Fruit fly (Drosophila melanogaster) whole organism, embryonic: ENCODE results near the gene dx.
A peak's percentile ranks its signal among the peaks of the same experiment; 100 is the strongest.

Experiments used
- CG10462 ChIP-seq: fragments of 200-800 bp; sonication (Bioruptor generic); optimal IDR thresholded peaks from 2 replicates; lab custom pipeline; 2016; ENCODE audit warnings: missing biosample characterization, missing genetic modification characterization
- CG10565 ChIP-seq: fragments of 200-800 bp; sonication (Bioruptor generic); optimal IDR thresholded peaks from 3 replicates; lab custom pipeline; 2016; ENCODE audit warnings: missing biosample characterization, mild to moderate bottlenecking, missing genetic modification characterization
- CG11504 ChIP-seq: fragments of 200-800 bp; sonication (Bioruptor generic); optimal IDR thresholded peaks from 3 replicates; lab custom pipeline; 2019; ENCODE audit warnings: missing biosample characterization, mild to moderate bottlenecking, missing genetic modification characterization, moderate library complexity
- CG11695 ChIP-seq: fragments of 200-800 bp; sonication (Bioruptor generic); IDR thresholded peaks from 3 replicates; pipeline ENCODE4 v1.3.6; 2022; ENCODE audit warnings: missing biosample characterization, missing genetic modification characterization
- CG1603 ChIP-seq: fragments of 200-800 bp; sonication (Bioruptor generic); optimal IDR thresholded peaks from 2 replicates; lab custom pipeline; 2019; ENCODE audit warnings: missing biosample characterization, mild to moderate bottlenecking, missing genetic modification characterization, moderate library complexity
- CG16813 ChIP-seq: fragments of 200-800 bp; sonication (Bioruptor generic); IDR thresholded peaks from 3 replicates; pipeline ENCODE4 v1.3.6; 2022; ENCODE audit warnings: missing biosample characterization, missing genetic modification characterization; ENCODE audit not compliant: partially characterized antibody
- CG17361 ChIP-seq: fragments of 200-800 bp; sonication (Bioruptor generic); IDR thresholded peaks from 3 replicates; pipeline ENCODE4 v1.3.6; 2022; ENCODE audit warnings: missing biosample characterization, missing genetic modification characterization
- CG17829 ChIP-seq: fragments of 200-800 bp; optimal IDR thresholded peaks from 2 replicates; lab custom pipeline; 2019; ENCODE audit warnings: missing biosample characterization, mild to moderate bottlenecking, missing genetic modification characterization, moderate library complexity
- CG1832 ChIP-seq: fragments of 200-800 bp; sonication (Bioruptor generic); optimal IDR thresholded peaks from 2 replicates; lab custom pipeline; 2017; ENCODE audit warnings: missing biosample characterization, mild to moderate bottlenecking, missing genetic modification characterization, inconsistent platforms
- CG2120 ChIP-seq: fragments of 200-800 bp; sonication (Bioruptor generic); optimal IDR thresholded peaks from 3 replicates; lab custom pipeline; 2016; ENCODE audit warnings: missing biosample characterization, missing genetic modification characterization
- CG2712 ChIP-seq: fragments of 200-800 bp; optimal IDR thresholded peaks from 3 replicates; lab custom pipeline; 2019; ENCODE audit warnings: missing biosample characterization, mild to moderate bottlenecking, missing genetic modification characterization, moderate library complexity
- CG2889 ChIP-seq: fragments of 200-800 bp; sonication (Bioruptor generic); IDR thresholded peaks from 3 replicates; pipeline ENCODE4 v1.3.6; 2022; ENCODE audit warnings: missing biosample characterization, missing genetic modification characterization
- CG42726 ChIP-seq: fragments of 200-800 bp; sonication (Bioruptor generic); IDR thresholded peaks from 2 replicates; pipeline ENCODE4 v1.3.6; 2022; ENCODE audit warnings: missing biosample characterization, missing genetic modification characterization; ENCODE audit not compliant: partially characterized antibody
- CG5180 ChIP-seq: fragments of 200-800 bp; sonication (Bioruptor generic); optimal IDR thresholded peaks from 3 replicates; lab custom pipeline; 2017; ENCODE audit warnings: missing biosample characterization, missing genetic modification characterization, mild to moderate bottlenecking, moderate library complexity, missing genetic modification reagents
- CG6854 ChIP-seq: fragments of 200-800 bp; sonication (Bioruptor generic); optimal IDR thresholded peaks from 3 replicates; lab custom pipeline; 2017; ENCODE audit warnings: missing biosample characterization, mild to moderate bottlenecking, missing genetic modification characterization
- CkIIα-i1 ChIP-seq: fragments of 200-800 bp; sonication (Bioruptor generic); IDR thresholded peaks from 2 replicates; pipeline ENCODE4 v1.3.6; 2022; ENCODE audit warnings: missing biosample characterization, missing genetic modification characterization
- D ChIP-seq, 2 experiments: fragments of 200-800 bp in 1 of 2; fragments of >200 bp in 1 of 2; sonication (Bioruptor generic) in 1 of 2; optimal IDR thresholded peaks; 2 replicates in 1 of 2; 3 replicates in 1 of 2; lab custom pipeline; 2017; ENCODE audit warnings: mild to moderate bottlenecking in 1 of 2, missing biosample characterization in 1 of 2, missing genetic modification characterization in 1 of 2, missing genetic modification reagents in 1 of 2
- D19A ChIP-seq: fragments of 200-800 bp; optimal IDR thresholded peaks from 3 replicates; lab custom pipeline; 2019; ENCODE audit warnings: missing biosample characterization, mild to moderate bottlenecking, missing genetic modification characterization, moderate library complexity
- Deaf1 ChIP-seq: fragments of 200-800 bp; optimal IDR thresholded peaks from 3 replicates; lab custom pipeline; 2019; ENCODE audit warnings: missing biosample characterization, mild to moderate bottlenecking, missing genetic modification characterization, moderate library complexity
- Dip2 ChIP-seq: fragments of 200-800 bp; sonication (Bioruptor generic); IDR thresholded peaks from 2 replicates; pipeline ENCODE4 v1.3.6; 2022; ENCODE audit warnings: missing biosample characterization, missing genetic modification characterization
- ERR ChIP-seq: fragments of 200-800 bp; sonication (Bioruptor generic); optimal IDR thresholded peaks from 2 replicates; lab custom pipeline; 2016; ENCODE audit warnings: missing biosample characterization, missing genetic modification characterization
- HLHmδ ChIP-seq: fragments of 200-800 bp; sonication (Bioruptor generic); optimal IDR thresholded peaks from 2 replicates; lab custom pipeline; 2018; ENCODE audit warnings: missing biosample characterization, mild to moderate bottlenecking, missing genetic modification characterization, moderate library complexity
- MBD-R2 ChIP-seq: fragments of 200-800 bp; sonication (Bioruptor generic); IDR thresholded peaks from 2 replicates; pipeline ENCODE4 v1.3.6; 2022; ENCODE audit warnings: missing biosample characterization, missing genetic modification characterization
- MESR4 ChIP-seq: fragments of 200-800 bp; sonication (Bioruptor generic); optimal IDR thresholded peaks from 2 replicates; lab custom pipeline; 2018; ENCODE audit warnings: missing biosample characterization, mild to moderate bottlenecking, missing genetic modification characterization, moderate library complexity
- Mad ChIP-seq: fragments of 200-800 bp; sonication (Bioruptor generic); optimal IDR thresholded peaks from 2 replicates; lab custom pipeline; 2016; ENCODE audit warnings: missing biosample characterization, missing genetic modification characterization
- Max ChIP-seq: fragments of 200-800 bp; sonication (Bioruptor generic); optimal IDR thresholded peaks from 2 replicates; lab custom pipeline; 2016; ENCODE audit warnings: missing biosample characterization, mild to moderate bottlenecking, missing genetic modification characterization
- Mrtf ChIP-seq: fragments of 200-800 bp; sonication (Bioruptor generic); IDR thresholded peaks from 3 replicates; pipeline ENCODE4 v1.3.6; 2022; ENCODE audit warnings: missing biosample characterization, missing genetic modification characterization
- NK7.1 ChIP-seq: fragments of 200-800 bp; sonication (Bioruptor generic); optimal IDR thresholded peaks from 3 replicates; lab custom pipeline; 2016; ENCODE audit warnings: missing biosample characterization, missing genetic modification characterization
- Opbp ChIP-seq: fragments of 200-800 bp; sonication (Bioruptor generic); IDR thresholded peaks from 3 replicates; pipeline ENCODE4 v1.3.6; 2022; ENCODE audit warnings: missing biosample characterization, missing genetic modification characterization; ENCODE audit not compliant: partially characterized antibody
- PHDP ChIP-seq: fragments of 200-800 bp; sonication (Bioruptor generic); optimal IDR thresholded peaks from 3 replicates; lab custom pipeline; 2018; ENCODE audit warnings: missing biosample characterization, mild to moderate bottlenecking, missing genetic modification characterization, moderate library complexity
- Spps ChIP-seq: fragments of 200-800 bp; sonication (Bioruptor generic); optimal IDR thresholded peaks from 2 replicates; lab custom pipeline; 2018; ENCODE audit warnings: missing biosample characterization, mild to moderate bottlenecking, missing genetic modification characterization
- az2 ChIP-seq: fragments of 200-800 bp; sonication (Bioruptor generic); optimal IDR thresholded peaks from 3 replicates; lab custom pipeline; 2016; ENCODE audit warnings: missing biosample characterization, missing genetic modification characterization
- bab2 ChIP-seq: fragments of 200-800 bp; sonication (Bioruptor generic); optimal IDR thresholded peaks from 2 replicates; lab custom pipeline; 2016; ENCODE audit warnings: missing biosample characterization, missing genetic modification characterization
- crol ChIP-seq: fragments of 200-800 bp; sonication (Bioruptor generic); IDR thresholded peaks from 2 replicates; pipeline ENCODE4 v1.3.6; 2022; ENCODE audit warnings: missing biosample characterization, missing genetic modification characterization
- ems ChIP-seq: fragments of 200-800 bp; sonication (Bioruptor generic); optimal IDR thresholded peaks from 3 replicates; lab custom pipeline; 2016; ENCODE audit warnings: missing biosample characterization, missing genetic modification characterization
- ewg ChIP-seq: fragments of 200-800 bp; sonication (Bioruptor generic); optimal IDR thresholded peaks from 3 replicates; lab custom pipeline; 2017; ENCODE audit warnings: mild to moderate bottlenecking, missing biosample characterization, missing genetic modification reagents, missing genetic modification characterization
- fu2 ChIP-seq: fragments of 200-800 bp; sonication (Bioruptor generic); optimal IDR thresholded peaks from 2 replicates; lab custom pipeline; 2016; ENCODE audit warnings: missing biosample characterization, missing genetic modification characterization
- grau ChIP-seq: fragments of 200-800 bp; optimal IDR thresholded peaks from 3 replicates; lab custom pipeline; 2019; ENCODE audit warnings: missing biosample characterization, mild to moderate bottlenecking, missing genetic modification characterization, moderate library complexity
- lbe ChIP-seq: fragments of 200-800 bp; sonication (Bioruptor generic); optimal IDR thresholded peaks from 2 replicates; lab custom pipeline; 2016; ENCODE audit warnings: missing biosample characterization, mild to moderate bottlenecking, missing genetic modification characterization
- lola ChIP-seq, 3 experiments: fragments of >200 bp in 2 of 3; fragments of 200-800 bp in 1 of 3; sonication (Bioruptor generic) in 1 of 3; optimal IDR thresholded peaks; 2 replicates each; lab custom pipeline; 2017 to 2019; ENCODE audit warnings: missing biosample characterization in 3 of 3, missing genetic modification characterization in 3 of 3, mild to moderate bottlenecking in 1 of 3, moderate library complexity in 1 of 3
- nerfin-1 ChIP-seq: fragments of 200-800 bp; sonication (Bioruptor generic); optimal IDR thresholded peaks from 3 replicates; lab custom pipeline; 2019; ENCODE audit warnings: missing biosample characterization, mild to moderate bottlenecking, missing genetic modification characterization, moderate library complexity
- pros ChIP-seq: fragments of 200-800 bp; sonication (Bioruptor generic); optimal IDR thresholded peaks from 3 replicates; lab custom pipeline; 2019; ENCODE audit warnings: missing biosample characterization, mild to moderate bottlenecking, missing genetic modification characterization, moderate library complexity
- slou ChIP-seq: fragments of 200-800 bp; sonication (Bioruptor generic); optimal IDR thresholded peaks from 3 replicates; lab custom pipeline; 2016; ENCODE audit warnings: missing biosample characterization, missing genetic modification characterization
- so ChIP-seq: fragments of 200-800 bp; sonication (Bioruptor generic); IDR thresholded peaks from 3 replicates; pipeline ENCODE4 v1.3.6; 2022; ENCODE audit warnings: missing biosample characterization, missing genetic modification characterization
- stwl ChIP-seq: fragments of 200-800 bp; sonication (Bioruptor generic); optimal IDR thresholded peaks from 3 replicates; lab custom pipeline; 2018; ENCODE audit warnings: missing biosample characterization, mild to moderate bottlenecking, missing genetic modification characterization, moderate library complexity
- tgo ChIP-seq: fragments of 200-800 bp; sonication (Bioruptor generic); IDR thresholded peaks from 3 replicates; pipeline ENCODE4 v1.3.6; 2022; ENCODE audit warnings: missing biosample characterization, missing genetic modification characterization
- tio ChIP-seq: fragments of 200-800 bp; sonication (Bioruptor generic); optimal IDR thresholded peaks from 2 replicates; lab custom pipeline; 2017; ENCODE audit warnings: missing biosample characterization, missing genetic modification characterization, inconsistent platforms
- unpg ChIP-seq: fragments of 200-800 bp; sonication (Bioruptor generic); optimal IDR thresholded peaks from 3 replicates; lab custom pipeline; 2018; ENCODE audit warnings: missing biosample characterization, mild to moderate bottlenecking, missing genetic modification characterization, moderate library complexity

Gene dx

dm6 chrX:6549428-6550117, 15.8 kb downstream of the dx start (continued):
- TF ChIP-seq CG17829 (tag; lab: Kevin White, UChicago), result peak; percentile 97
- no peak for TF ChIP-seq Opbp (GFP tag; lab: Robert Waterston, UW)
- peak; percentile 94 for TF ChIP-seq so (GFP tag; lab: Robert Waterston, UW)
- peak; percentile 93 for TF ChIP-seq NK7.1 (GFP tag; lab: Kevin White, UChicago)
- TF ChIP-seq CG6854 (GFP tag; lab: Kevin White, UChicago), result peak; percentile 94
- TF ChIP-seq tgo (GFP tag; lab: Robert Waterston, UW), result peak; percentile 94
- peak; percentile 88 for TF ChIP-seq tio (GFP tag; lab: Kevin White, UChicago)
- TF ChIP-seq pros (GFP tag; lab: Kevin White, UChicago), result no peak
- TF ChIP-seq CG42726 (GFP tag; lab: Robert Waterston, UW), result no peak
- peak; percentile 95 for TF ChIP-seq MBD-R2 (GFP tag; lab: Robert Waterston, UW)
- TF ChIP-seq ewg (GFP tag; lab: Kevin White, UChicago), result peak; percentile 82
- TF ChIP-seq CkIIα-i1 (GFP tag; lab: Robert Waterston, UW), result peak; percentile 70; the same call in 1 of the 2 replicates
- TF ChIP-seq ems (GFP tag; lab: Kevin White, UChicago), result peak; percentile 97
- peak; percentile 91 for TF ChIP-seq PHDP (tag; lab: Kevin White, UChicago)
- peak; percentile 94 for TF ChIP-seq unpg (GFP tag; lab: Kevin White, UChicago)
- TF ChIP-seq nerfin-1 (tag; lab: Kevin White, UChicago), result peak; percentile 91
- TF ChIP-seq slou (GFP tag; lab: Kevin White, UChicago), result peak; percentile 82
- TF ChIP-seq ERR (GFP tag; lab: Kevin White, UChicago), result peak; percentile 95
- peak; percentile 94 for TF ChIP-seq CG17361
- peak; percentile 95 for TF ChIP-seq CG1603 (tag; lab: Kevin White, UChicago)
- peak; percentile 57 for TF ChIP-seq crol
- TF ChIP-seq Dip2 (GFP tag; lab: Robert Waterston, UW), result peak; percentile 68; the same call in 1 of the 2 replicates
- peak; percentile 96 for TF ChIP-seq CG11695 (GFP tag; lab: Robert Waterston, UW)
- TF ChIP-seq lola (GFP tag; optimal IDR thresholded peaks at IDR 0.05; lab: Kevin White, UChicago), result peak in 1 of 3 experiments; percentile 90
- TF ChIP-seq D19A, result peak; percentile 90
- peak; percentile 91 for TF ChIP-seq fu2
- TF ChIP-seq CG11504, result peak; percentile 92
- peak; percentile 84 for TF ChIP-seq CG10565
- peak; percentile 54 for TF ChIP-seq MESR4 (GFP tag; lab: Kevin White, UChicago)
- TF ChIP-seq lbe, result peak; percentile 94
- no peak for TF ChIP-seq HLHmδ
- TF ChIP-seq CG2120, result peak; percentile 96
- TF ChIP-seq CG1832 (GFP tag; lab: Kevin White, UChicago), result peak; percentile 82
- TF ChIP-seq CG2712 (tag; lab: Kevin White, UChicago), result peak; percentile 96
- TF ChIP-seq Deaf1 (tag; lab: Kevin White, UChicago), result peak; percentile 77
- TF ChIP-seq Spps (tag; lab: Kevin White, UChicago), result peak; percentile 86
- peak; percentile 84 for TF ChIP-seq CG5180 (GFP tag; lab: Kevin White, UChicago)
- peak; percentile 93 for TF ChIP-seq CG2889
- TF ChIP-seq Max, result peak; percentile 96
- no peak for TF ChIP-seq D (optimal IDR thresholded peaks at IDR 0.05; lab: Kevin White, UChicago)
- TF ChIP-seq D (GFP tag; optimal IDR thresholded peaks at IDR 0.05; lab: Kevin White, UChicago), result peak; percentile 93
- peak; percentile 92 for TF ChIP-seq Mad (GFP tag; lab: Kevin White, UChicago)
- TF ChIP-seq CG16813 (GFP tag; lab: Robert Waterston, UW), result no peak
- TF ChIP-seq CG10462 (GFP tag; lab: Kevin White, UChicago), result peak; percentile 90
- TF ChIP-seq bab2 (GFP tag; lab: Kevin White, UChicago), result peak; percentile 96
- peak; percentile 92 for TF ChIP-seq az2 (GFP tag; lab: Kevin White, UChicago)
- peak; percentile 92 for TF ChIP-seq grau (tag; lab: Kevin White, UChicago)
- TF ChIP-seq stwl (tag; lab: Kevin White, UChicago), result peak; percentile 52
- peak; percentile 96 for TF ChIP-seq Mrtf (GFP tag; lab: Robert Waterston, UW)
